Worm (Caenorhabditis elegans) whole organism, L4/young adult: ENCODE results near the gene K10D11.3.

Source experiments
- dao-5 ChIP-seq: sonication (generic microtip); optimal IDR thresholded peaks from 2 replicates; lab custom pipeline; 2016; ENCODE audit warnings: missing genotype, missing genetic modification characterization, moderate library complexity, missing compliant biosample characterization
- him-1 ChIP-seq: sonication (generic microtip); optimal IDR thresholded peaks from 2 replicates; lab custom pipeline; 2016; ENCODE audit warnings: missing genotype, missing genetic modification reagents, missing genetic modification characterization, missing compliant biosample characterization

DNA sequence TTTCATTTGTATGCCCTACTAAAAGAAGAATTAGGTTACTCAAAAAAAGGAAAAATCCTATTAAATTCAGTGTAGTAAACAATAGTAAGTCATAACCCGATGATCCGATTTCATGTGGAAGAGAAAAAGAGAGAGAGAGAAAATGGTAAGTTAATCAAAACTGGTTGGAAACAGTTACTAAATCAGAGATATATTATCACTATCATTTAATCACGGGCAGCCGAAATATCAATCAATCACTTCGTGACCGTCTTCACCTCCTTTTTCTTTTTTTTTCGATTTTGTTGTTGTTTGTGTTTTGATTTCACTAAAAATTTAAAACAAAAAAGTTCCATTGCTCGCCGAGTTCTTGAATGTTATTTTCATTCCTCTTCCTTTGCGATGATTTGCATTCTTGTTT lies 11.6 kb upstream of the K10D11.3 start:
- TF ChIP-seq him-1 (tag; lab: Kevin White, UChicago) (no peak), dao-5 (tag; lab: Kevin White, UChicago) (no peak)
